Fruit fly (Drosophila melanogaster) whole organism, pupa: ENCODE data around the gene CG14229.

Source experiments
- CG10348 ChIP-seq: fragments of 200-800 bp; sonication (Bioruptor generic); IDR thresholded peaks from 2 replicates; pipeline ENCODE4 v1.3.6; 2022; ENCODE audit warnings: missing biosample characterization, missing genetic modification characterization
- CG12605 ChIP-seq: fragments of 200-800 bp; sonication (Bioruptor generic); IDR thresholded peaks from 2 replicates; pipeline ENCODE4 v1.3.6; 2022; ENCODE audit warnings: missing biosample characterization, missing genetic modification characterization
- CG13204 ChIP-seq: fragments of 200-800 bp; sonication (Bioruptor generic); optimal IDR thresholded peaks from 2 replicates; lab custom pipeline; 2018; ENCODE audit warnings: missing biosample characterization, mild to moderate bottlenecking, missing genetic modification characterization, moderate library complexity
- CG15710 ChIP-seq: fragments of 200-800 bp; sonication (Bioruptor generic); optimal IDR thresholded peaks from 2 replicates; lab custom pipeline; 2018; ENCODE audit warnings: missing biosample characterization, mild to moderate bottlenecking, missing genetic modification characterization, moderate library complexity
- CG17806 ChIP-seq: fragments of 200-800 bp; sonication (Bioruptor generic); optimal IDR thresholded peaks from 2 replicates; lab custom pipeline; 2018; ENCODE audit warnings: missing biosample characterization, mild to moderate bottlenecking, missing genetic modification characterization, moderate library complexity
- CG32121 ChIP-seq: fragments of 200-800 bp; sonication (Bioruptor generic); IDR thresholded peaks from 2 replicates; pipeline ENCODE4 v1.3.6; 2022; ENCODE audit warnings: missing biosample characterization, missing genetic modification characterization
- CG34367 ChIP-seq: fragments of 200-800 bp; sonication (Bioruptor generic); optimal IDR thresholded peaks from 2 replicates; lab custom pipeline; 2018; ENCODE audit warnings: missing biosample characterization, mild to moderate bottlenecking, missing genetic modification characterization
- CG4496 ChIP-seq: fragments of 200-800 bp; sonication (Bioruptor generic); IDR thresholded peaks from 3 replicates; pipeline ENCODE4 v1.3.6; 2022; ENCODE audit warnings: missing biosample characterization, missing genetic modification characterization
- CG8159 ChIP-seq: fragments of 200-800 bp; sonication (Bioruptor generic); optimal IDR thresholded peaks from 3 replicates; lab custom pipeline; 2018; ENCODE audit warnings: missing biosample characterization, mild to moderate bottlenecking, missing genetic modification characterization, moderate library complexity
- CG8301 ChIP-seq: fragments of 200-800 bp; sonication (Bioruptor generic); optimal IDR thresholded peaks from 2 replicates; lab custom pipeline; 2018; ENCODE audit warnings: missing biosample characterization, mild to moderate bottlenecking, missing genetic modification characterization
- CG9948 ChIP-seq: fragments of 200-800 bp; sonication (Bioruptor generic); optimal IDR thresholded peaks from 2 replicates; lab custom pipeline; 2018; ENCODE audit warnings: missing biosample characterization, mild to moderate bottlenecking, missing genetic modification characterization, moderate library complexity
- D1 ChIP-seq: fragments of 200-800 bp; sonication (Bioruptor generic); optimal IDR thresholded peaks from 2 replicates; lab custom pipeline; 2018; ENCODE audit warnings: missing biosample characterization, mild to moderate bottlenecking, missing genetic modification characterization, moderate library complexity
- Ets98B ChIP-seq: fragments of 200-800 bp; sonication (Bioruptor generic); IDR thresholded peaks from 2 replicates; pipeline ENCODE4 v1.3.6; 2022; ENCODE audit warnings: missing biosample characterization, missing genetic modification characterization
- Pif1A ChIP-seq: fragments of 200-800 bp; sonication (Bioruptor generic); optimal IDR thresholded peaks from 3 replicates; lab custom pipeline; 2016; ENCODE audit warnings: missing biosample characterization, missing genetic modification characterization
- Pif1B ChIP-seq: fragments of 200-800 bp; sonication (Bioruptor generic); optimal IDR thresholded peaks from 3 replicates; lab custom pipeline; 2016; ENCODE audit warnings: missing biosample characterization, missing genetic modification characterization
- fd96Ca ChIP-seq: fragments of 200-800 bp; sonication (Bioruptor generic); IDR thresholded peaks from 3 replicates; pipeline ENCODE4 v1.3.6; 2022; ENCODE audit warnings: missing biosample characterization, missing genetic modification characterization
- gl ChIP-seq: fragments of 200-800 bp; sonication (Bioruptor generic); optimal IDR thresholded peaks from 2 replicates; lab custom pipeline; 2018; ENCODE audit warnings: missing biosample characterization, mild to moderate bottlenecking, missing genetic modification characterization
- rn ChIP-seq: fragments of 200-800 bp; sonication (Bioruptor generic); IDR thresholded peaks from 2 replicates; pipeline ENCODE4 v1.3.6; 2022; ENCODE audit warnings: missing biosample characterization, missing genetic modification characterization

Gene CG14229

dm6 chrX:19717988-19718973 lies 23.2 kb upstream of the CG14229 start, which contains the start of gene CG12531:
TSS of gene CG12531 (plus strand) at chrX:19718923.
- TF ChIP-seq CG9948 (no peak), CG12605 (GFP tag; lab: Robert Waterston, UW) (0 out of 2 replicates have a peak, but pooled peaks have one; percentile 27)

dm6 chrX:19717041-19717440 lies 22.0 kb upstream of the CG14229 start:
- TF ChIP-seq fd96Ca (GFP tag; lab: Robert Waterston, UW) (no peak), CG17806 (tag; lab: Kevin White, UChicago) (no peak), CG15710 (tag; lab: Kevin White, UChicago) (no peak), Ets98B (GFP tag; lab: Robert Waterston, UW) (no peak), Pif1B (GFP tag; lab: Kevin White, UChicago) (no peak), CG4496 (GFP tag; lab: Robert Waterston, UW) (no peak), CG34367 (tag; lab: Kevin White, UChicago) (no peak), CG9948 (no peak), gl (no peak), CG32121 (no peak), D1 (no peak), CG8159 (tag; lab: Kevin White, UChicago) (no peak), CG8301 (no peak), CG10348 (GFP tag; lab: Robert Waterston, UW) (no peak), rn (GFP tag; lab: Robert Waterston, UW) (no peak)

- TF ChIP-seq D1, result no peak
- TF ChIP-seq fd96Ca (GFP tag; lab: Robert Waterston, UW), result no peak
- TF ChIP-seq CG12605 (GFP tag; lab: Robert Waterston, UW), result no peak
- TF ChIP-seq gl, result no peak
Measured at dm6 chrX:19716325-19716917, 21.4 kb upstream of the CG14229 start.

- TF ChIP-seq Pif1A (GFP tag; lab: Kevin White, UChicago) (no peak), D1 (no peak), CG4496 (GFP tag; lab: Robert Waterston, UW) (no peak), CG13204 (GFP tag; lab: Kevin White, UChicago) (no peak), fd96Ca (GFP tag; lab: Robert Waterston, UW) (no peak)
Measured at dm6 chrX:19714816-19715215, 19.8 kb upstream of the CG14229 start.

dm6 chrX:19712898-19713627 lies 18.0 kb upstream of the CG14229 start, which contains the start of gene meso18E:
TSS of gene meso18E (minus strand) at chrX:19713045.
- TF ChIP-seq CG32121 (peak; percentile 47; the same call in 1 of the 2 replicates), Pif1A (GFP tag; lab: Kevin White, UChicago) (no peak), CG8301 (no peak), gl (no peak), Ets98B (GFP tag; lab: Robert Waterston, UW) (no peak), CG13204 (GFP tag; lab: Kevin White, UChicago) (peak; percentile 15)
- TF ChIP-seq, all 21 proteins: peak for 2

dm6 chrX:19711936-19712335 lies 16.9 kb upstream of the CG14229 start:
- TF ChIP-seq CG8301, result no peak
- TF ChIP-seq gl, result no peak
- no peak for TF ChIP-seq CG32121

- TF ChIP-seq CG15710 (tag; lab: Kevin White, UChicago) (peak; percentile 5), fd96Ca (GFP tag; lab: Robert Waterston, UW) (no peak)
Measured at dm6 chrX:19704083-19704482, 9.0 kb upstream of the CG14229 start, which contains the start of the genes CG14230 and CG14232. TSS of gene CG14230 (plus strand) at chrX:19704176. TSS of gene CG14232 (minus strand) at chrX:19704259.

- TF ChIP-seq Ets98B (GFP tag; lab: Robert Waterston, UW) (peak; percentile 34; the same call in 1 of the 2 replicates), D1 (no peak)
Measured at dm6 chrX:19701611-19702010, 6.6 kb upstream of the CG14229 start, which contains the start of gene Tcs4. TSS of gene Tcs4 (minus strand) at chrX:19701755.
